Fruit fly (Drosophila melanogaster) whole organism, embryonic: ENCODE results near the gene RhoGAP93B.

Source experiments
- Blimp-1 ChIP-seq: fragments of 200-800 bp; sonication (Bioruptor generic); optimal IDR thresholded peaks from 3 replicates; lab custom pipeline; 2018; ENCODE audit warnings: missing biosample characterization, missing genetic modification characterization, mild to moderate bottlenecking, moderate library complexity, missing genetic modification reagents
- CG11398 ChIP-seq: fragments of 200-800 bp; sonication (Bioruptor generic); optimal IDR thresholded peaks from 2 replicates; lab custom pipeline; 2016; ENCODE audit warnings: missing biosample characterization, missing genetic modification characterization
- CG12299 ChIP-seq: fragments of 200-800 bp; sonication (Bioruptor generic); optimal IDR thresholded peaks from 2 replicates; lab custom pipeline; 2018; ENCODE audit warnings: missing biosample characterization, mild to moderate bottlenecking, missing genetic modification characterization
- CG12659 ChIP-seq: fragments of 200-800 bp; sonication (Bioruptor generic); optimal IDR thresholded peaks from 3 replicates; lab custom pipeline; 2017; ENCODE audit warnings: mild to moderate bottlenecking, missing biosample characterization, missing genetic modification reagents, missing genetic modification characterization
- CG14710 ChIP-seq: fragments of 200-800 bp; sonication (Bioruptor generic); optimal IDR thresholded peaks from 3 replicates; lab custom pipeline; 2019; ENCODE audit warnings: missing biosample characterization, mild to moderate bottlenecking, missing genetic modification characterization, moderate library complexity
- CG17361 ChIP-seq: fragments of 200-800 bp; sonication (Bioruptor generic); IDR thresholded peaks from 3 replicates; pipeline ENCODE4 v1.3.6; 2022; ENCODE audit warnings: missing biosample characterization, missing genetic modification characterization
- CG17568 ChIP-seq: fragments of 200-800 bp; sonication (Bioruptor generic); optimal IDR thresholded peaks from 2 replicates; lab custom pipeline; 2018; ENCODE audit warnings: missing biosample characterization, mild to moderate bottlenecking, missing genetic modification characterization, moderate library complexity
- CG1832 ChIP-seq: fragments of 200-800 bp; sonication (Bioruptor generic); optimal IDR thresholded peaks from 2 replicates; lab custom pipeline; 2017; ENCODE audit warnings: missing biosample characterization, mild to moderate bottlenecking, missing genetic modification characterization, inconsistent platforms
- CG2129 ChIP-seq: fragments of 200-800 bp; sonication (Bioruptor generic); IDR thresholded peaks from 2 replicates; pipeline ENCODE4 v1.3.6; 2022; ENCODE audit warnings: missing biosample characterization, missing genetic modification characterization; ENCODE audit not compliant: partially characterized antibody
- CG2678 ChIP-seq: fragments of 200-800 bp; sonication (Bioruptor generic); optimal IDR thresholded peaks from 3 replicates; lab custom pipeline; 2019; ENCODE audit warnings: missing biosample characterization, mild to moderate bottlenecking, missing genetic modification characterization, moderate library complexity
- CG31441 ChIP-seq: fragments of 200-800 bp; sonication (Bioruptor generic); IDR thresholded peaks from 2 replicates; pipeline ENCODE4 v1.3.6; 2022; ENCODE audit warnings: missing biosample characterization, missing genetic modification characterization
- CG3726 ChIP-seq: fragments of 200-800 bp; sonication (Bioruptor generic); IDR thresholded peaks from 3 replicates; pipeline ENCODE4, ENCODE4 v1.3.6; 2022; ENCODE audit warnings: missing biosample characterization, missing genetic modification characterization
- CG42726 ChIP-seq: fragments of 200-800 bp; sonication (Bioruptor generic); IDR thresholded peaks from 2 replicates; pipeline ENCODE4 v1.3.6; 2022; ENCODE audit warnings: missing biosample characterization, missing genetic modification characterization; ENCODE audit not compliant: partially characterized antibody
- CG5245 ChIP-seq: fragments of 200-800 bp; sonication (Bioruptor generic); optimal IDR thresholded peaks from 3 replicates; lab custom pipeline; 2016; ENCODE audit warnings: missing biosample characterization, missing genetic modification characterization
- CG6272 ChIP-seq: fragments of 200-800 bp; sonication (Bioruptor generic); IDR thresholded peaks from 2 replicates; pipeline ENCODE4 v1.3.6; 2022; ENCODE audit warnings: missing biosample characterization, missing genetic modification characterization
- CTCF ChIP-seq: fragments of 200-800 bp; sonication (Bioruptor generic); optimal IDR thresholded peaks from 2 replicates; lab custom pipeline; 2017; ENCODE audit warnings: missing biosample characterization, mild to moderate bottlenecking, missing genetic modification characterization, moderate library complexity
- CrebB ChIP-seq: fragments of 200-800 bp; sonication (Bioruptor generic); optimal IDR thresholded peaks from 3 replicates; lab custom pipeline; 2018; ENCODE audit warnings: missing biosample characterization, mild to moderate bottlenecking, missing genetic modification characterization
- Eip74EF ChIP-seq, 2 experiments: fragments of 200-800 bp in 1 of 2; fragments of >200 bp in 1 of 2; sonication (Bioruptor generic) in 1 of 2; optimal IDR thresholded peaks; 2 replicates each; lab custom pipeline; 2017 to 2019; ENCODE audit warnings: missing biosample characterization in 2 of 2, missing genetic modification characterization in 2 of 2, mild to moderate bottlenecking in 1 of 2, moderate library complexity in 1 of 2
- Fer2 ChIP-seq: fragments of 200-800 bp; sonication (Bioruptor generic); optimal IDR thresholded peaks from 2 replicates; lab custom pipeline; 2018; ENCODE audit warnings: missing biosample characterization, mild to moderate bottlenecking, missing genetic modification characterization, moderate library complexity
- H2.0 ChIP-seq: fragments of 200-800 bp; sonication (Bioruptor generic); IDR thresholded peaks from 2 replicates; pipeline ENCODE4 v1.3.6; 2022; ENCODE audit warnings: missing biosample characterization, missing genetic modification characterization
- HLH3B ChIP-seq: fragments of 200-800 bp; sonication (Bioruptor generic); IDR thresholded peaks from 2 replicates; pipeline ENCODE4 v1.3.6; 2022; ENCODE audit warnings: missing biosample characterization, missing genetic modification characterization
- Kr ChIP-seq: fragments of 200-800 bp; sonication (Bioruptor generic); optimal IDR thresholded peaks from 2 replicates; lab custom pipeline; 2017; ENCODE audit warnings: missing biosample characterization, mild to moderate bottlenecking, missing genetic modification characterization
- Med ChIP-seq: fragments of 200-800 bp; sonication (Bioruptor generic); peaks from one replicate; lab custom pipeline; 2016; ENCODE audit warnings: missing biosample characterization, missing genetic modification characterization, mild to moderate bottlenecking, inconsistent platforms, moderate library complexity
- Meics ChIP-seq: fragments of 200-800 bp; sonication (Bioruptor generic); optimal IDR thresholded peaks from 2 replicates; lab custom pipeline; 2017; ENCODE audit warnings: missing biosample characterization, mild to moderate bottlenecking, missing genetic modification characterization
- Nf-YA ChIP-seq: fragments of 200-800 bp; sonication (Bioruptor generic); IDR thresholded peaks from 2 replicates; pipeline ENCODE4 v1.3.6; 2022; ENCODE audit warnings: missing biosample characterization, missing genetic modification characterization
- Oaz ChIP-seq: fragments of 200-800 bp; sonication (Bioruptor generic); IDR thresholded peaks from 2 replicates; pipeline ENCODE4 v1.3.6; 2022; ENCODE audit warnings: missing biosample characterization, missing genetic modification characterization
- Taf1 ChIP-seq: fragments of 200-800 bp; sonication (Bioruptor generic); IDR thresholded peaks from 2 replicates; pipeline ENCODE4 v1.3.6; 2022; ENCODE audit warnings: missing biosample characterization, missing genetic modification characterization
- Xbp1 ChIP-seq: fragments of 200-800 bp; sonication (Bioruptor generic); optimal IDR thresholded peaks from 3 replicates; lab custom pipeline; 2016; ENCODE audit warnings: missing biosample characterization, mild to moderate bottlenecking, missing genetic modification characterization
- Xrp1 ChIP-seq: fragments of 200-800 bp; sonication (Bioruptor generic); IDR thresholded peaks from 2 replicates; pipeline ENCODE4 v1.3.6; 2022; ENCODE audit warnings: missing biosample characterization, missing genetic modification characterization
- YL-1 ChIP-seq: fragments of 200-800 bp; sonication (Bioruptor generic); optimal IDR thresholded peaks from 3 replicates; lab custom pipeline; 2017; ENCODE audit warnings: missing biosample characterization, mild to moderate bottlenecking, missing genetic modification characterization
- aop ChIP-seq: fragments of 200-800 bp; sonication (Bioruptor generic); IDR thresholded peaks from 2 replicates; pipeline ENCODE4 v1.3.6; 2022; ENCODE audit warnings: missing biosample characterization, missing genetic modification characterization
- bbx ChIP-seq: fragments of 200-800 bp; sonication (Bioruptor generic); IDR thresholded peaks from 2 replicates; pipeline ENCODE4 v1.3.6; 2022; ENCODE audit warnings: missing biosample characterization, missing genetic modification characterization; ENCODE audit not compliant: partially characterized antibody
- cad ChIP-seq: fragments of >200 bp; optimal IDR thresholded peaks from 2 replicates; lab custom pipeline; 2017; ENCODE audit warnings: missing biosample characterization, missing genetic modification characterization
- chif ChIP-seq, 2 experiments: fragments of 200-800 bp; sonication (Bioruptor generic); optimal IDR thresholded peaks; 3 replicates each; lab custom pipeline; 2016; ENCODE audit warnings: missing biosample characterization in 2 of 2, missing genetic modification characterization in 2 of 2
- chinmo ChIP-seq: fragments of 200-800 bp; sonication (Bioruptor generic); IDR thresholded peaks from 4 replicates; pipeline ENCODE4 v1.3.6; 2022; ENCODE audit warnings: missing biosample characterization, missing genetic modification characterization; ENCODE audit not compliant: partially characterized antibody
- gce ChIP-seq: fragments of 200-800 bp; sonication (Bioruptor generic); IDR thresholded peaks from 3 replicates; pipeline ENCODE4 v1.3.6; 2022; ENCODE audit warnings: missing biosample characterization, missing genetic modification characterization
- grau ChIP-seq: fragments of 200-800 bp; optimal IDR thresholded peaks from 3 replicates; lab custom pipeline; 2019; ENCODE audit warnings: missing biosample characterization, mild to moderate bottlenecking, missing genetic modification characterization, moderate library complexity
- hth ChIP-seq: fragments of >200 bp; optimal IDR thresholded peaks from 2 replicates; lab custom pipeline; 2017; ENCODE audit warnings: inconsistent platforms
- nau ChIP-seq: fragments of 200-800 bp; sonication (Bioruptor generic); optimal IDR thresholded peaks from 3 replicates; lab custom pipeline; 2017; ENCODE audit warnings: missing biosample characterization, mild to moderate bottlenecking, missing genetic modification characterization, missing genetic modification reagents
- nom ChIP-seq: fragments of 200-800 bp; sonication (Bioruptor generic); optimal IDR thresholded peaks from 2 replicates; lab custom pipeline; 2017; ENCODE audit warnings: missing biosample characterization, missing genetic modification characterization, mild to moderate bottlenecking, moderate library complexity, missing genetic modification reagents
- pan ChIP-seq, 4 experiments: fragments of >200 bp in 3 of 4; fragments of 200-800 bp in 1 of 4; sonication (Bioruptor generic) in 1 of 4; optimal IDR thresholded peaks in 3 of 4; IDR thresholded peaks in 1 of 4; 2 replicates each; pipeline versions ENCODE4 v1.3.6 to Lab custom; 2017 to 2022; ENCODE audit warnings: missing biosample characterization in 2 of 4, missing genetic modification characterization in 2 of 4, mixed read lengths in 1 of 4
- pita ChIP-seq: fragments of 200-800 bp; sonication (Bioruptor generic); optimal IDR thresholded peaks from 2 replicates; lab custom pipeline; 2017; ENCODE audit warnings: missing biosample characterization, mild to moderate bottlenecking, missing genetic modification characterization
- scrt ChIP-seq: fragments of 200-800 bp; sonication (Bioruptor generic); optimal IDR thresholded peaks from 2 replicates; lab custom pipeline; 2018; ENCODE audit warnings: missing biosample characterization, mild to moderate bottlenecking, missing genetic modification characterization, moderate library complexity
- sens ChIP-seq: fragments of 200-800 bp; sonication (Bioruptor generic); peaks from one replicate; lab custom pipeline; 2016; ENCODE audit warnings: missing biosample characterization, missing genetic modification characterization
- sob ChIP-seq: fragments of 200-800 bp; sonication (Bioruptor generic); IDR thresholded peaks from 2 replicates; pipeline ENCODE4 v1.3.6; 2022; ENCODE audit warnings: missing biosample characterization, missing genetic modification characterization
- sr ChIP-seq: fragments of 200-800 bp; sonication (Bioruptor generic); IDR thresholded peaks from 3 replicates; pipeline ENCODE4 v1.3.6; 2022; ENCODE audit warnings: missing biosample characterization, missing genetic modification characterization
- tin ChIP-seq: fragments of 200-800 bp; sonication (Bioruptor generic); optimal IDR thresholded peaks from 3 replicates; lab custom pipeline; 2016; ENCODE audit warnings: missing biosample characterization, missing genetic modification characterization
- vnd ChIP-seq: fragments of 200-800 bp; sonication (Bioruptor generic); IDR thresholded peaks from 3 replicates; pipeline ENCODE4 v1.3.6; 2022; ENCODE audit warnings: missing biosample characterization, missing genetic modification characterization; ENCODE audit not compliant: partially characterized antibody

RhoGAP93B gene

DNA sequence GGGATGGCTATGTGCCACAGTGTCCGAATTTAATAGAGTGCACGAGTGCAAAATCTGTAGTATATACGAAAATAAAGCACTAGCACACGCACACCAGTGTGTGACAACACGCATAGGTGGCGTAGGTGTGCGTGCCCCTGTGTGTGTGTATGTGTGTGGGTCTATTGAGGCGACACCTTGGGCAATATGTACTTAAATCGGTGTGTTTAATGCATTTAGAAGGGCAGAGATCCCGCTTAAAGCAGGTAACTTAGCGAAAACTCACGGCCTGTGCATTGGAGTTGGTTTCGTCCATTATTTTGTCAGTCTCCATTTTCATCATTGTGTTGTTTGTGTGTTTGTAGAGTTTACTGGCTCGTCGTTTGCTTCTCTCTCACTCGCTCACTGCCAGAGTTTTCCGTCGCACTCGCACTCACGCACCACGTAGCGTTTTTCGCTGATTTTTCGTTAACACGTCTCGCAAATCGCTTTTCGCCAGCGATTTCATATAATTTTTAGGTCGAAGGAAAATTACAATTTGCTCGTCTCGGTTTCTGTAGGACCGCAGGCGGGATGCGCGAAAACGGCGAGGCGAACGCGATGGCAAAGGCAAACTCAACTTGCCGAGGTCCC is 29.2 kb upstream of the RhoGAP93B start (continued):
- TF ChIP-seq cad (GFP tag; lab: Kevin White, UChicago) (no peak), vnd (GFP tag; lab: Robert Waterston, UW) (no peak), CrebB (tag; lab: Kevin White, UChicago) (no peak), CG2678 (tag; lab: Kevin White, UChicago) (no peak), pita (GFP tag; lab: Kevin White, UChicago) (no peak), CG5245 (GFP tag; lab: Kevin White, UChicago) (no peak), aop (no peak), bbx (GFP tag; lab: Robert Waterston, UW) (no peak), CG6272 (GFP tag; lab: Robert Waterston, UW) (no peak), CG2129 (GFP tag; lab: Robert Waterston, UW) (no peak), CG42726 (GFP tag; lab: Robert Waterston, UW) (no peak), nau (GFP tag; lab: Kevin White, UChicago) (no peak), YL-1 (peak; percentile 16), Med (GFP tag; lab: Kevin White, UChicago) (no peak), Kr (GFP tag; lab: Kevin White, UChicago) (no peak), CG12299 (tag; lab: Kevin White, UChicago) (no peak), CG3726 (GFP tag; lab: Robert Waterston, UW) (no peak), sens (GFP tag; lab: Kevin White, UChicago) (peak; percentile 35), H2.0 (GFP tag; lab: Robert Waterston, UW) (no peak), scrt (GFP tag; lab: Kevin White, UChicago) (no peak), CG17568 (GFP tag; lab: Kevin White, UChicago) (no peak), Nf-YA (GFP tag; lab: Robert Waterston, UW) (0 out of 2 replicates have a peak, but pooled peaks have one; percentile 6), chif (GFP tag; optimal IDR thresholded peaks at IDR 0.05; lab: Kevin White, UChicago) (no peak), Blimp-1 (GFP tag; lab: Kevin White, UChicago) (no peak), CG17361 (no peak), sob (GFP tag; lab: Robert Waterston, UW) (no peak), Meics (GFP tag; lab: Kevin White, UChicago) (no peak), CG1832 (GFP tag; lab: Kevin White, UChicago) (peak; percentile 72), CTCF (peak; percentile 73), hth (lab: Kevin White, UChicago) (no peak), Xbp1 (GFP tag; lab: Kevin White, UChicago) (no peak), CG11398 (GFP tag; lab: Kevin White, UChicago) (no peak), grau (tag; lab: Kevin White, UChicago) (no peak), sr (GFP tag; lab: Robert Waterston, UW) (0 out of 3 replicates have a peak, but pooled peaks have one; percentile 26), CG12659 (no peak), Taf1 (GFP tag; lab: Robert Waterston, UW) (no peak), HLH3B (GFP tag; lab: Robert Waterston, UW) (no peak), Fer2 (tag; lab: Kevin White, UChicago) (no peak), gce (no peak), CG31441 (no peak), chinmo (GFP tag; lab: Robert Waterston, UW) (0 out of 4 replicates have a peak, but pooled peaks have one; percentile 34), Xrp1 (GFP tag; lab: Robert Waterston, UW) (no peak), Oaz (GFP tag; lab: Robert Waterston, UW) (no peak), CG14710 (tag; lab: Kevin White, UChicago) (no peak), tin (GFP tag; lab: Kevin White, UChicago) (no peak), nom (peak; percentile 19), pan (optimal IDR thresholded peaks at IDR 0.05; lab: Kevin White, UChicago) (no peak), pan (GFP tag; optimal IDR thresholded peaks at IDR 0.05 in 1 of 2, IDR thresholded peaks at IDR 0.05 in 1 of 2) (no peak), Eip74EF (GFP tag; optimal IDR thresholded peaks at IDR 0.05; lab: Kevin White, UChicago) (peak in 1 of 2 experiments; percentile 3)
- TF ChIP-seq, all 482 proteins: peak for 15
